Worm (Caenorhabditis elegans): ENCODE measurements around the gene best-3.

DNA sequence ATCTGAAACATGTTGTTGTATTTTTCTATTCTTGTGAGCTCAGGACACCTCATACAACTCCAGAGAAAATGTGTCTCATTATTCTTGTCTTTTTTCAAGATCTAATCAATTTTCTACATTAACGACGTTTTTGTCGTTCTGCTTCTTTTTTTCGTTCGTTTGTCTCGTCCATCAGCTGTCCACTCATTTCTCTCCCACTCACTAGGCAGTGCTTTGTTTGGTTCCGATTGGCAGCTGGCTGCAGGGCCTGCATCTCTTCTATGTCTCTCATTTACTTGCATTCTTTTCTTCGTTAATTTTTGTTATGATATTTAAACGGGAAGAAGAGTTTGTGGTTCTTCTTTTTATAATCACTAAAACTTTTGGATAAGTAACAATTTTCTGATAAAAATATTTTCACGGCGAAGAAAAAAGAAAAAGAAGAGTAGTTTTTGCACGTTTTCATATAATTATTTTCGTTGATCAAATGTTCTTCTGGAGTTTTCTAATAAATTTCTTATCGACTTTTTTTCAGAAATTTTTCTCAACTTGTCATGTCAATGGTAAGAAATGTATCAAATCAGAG, 11.4 kb upstream of the best-3 start, which contains the start of gene 2L52.1:
- TF ChIP-seq hpl-2 (GFP tag; optimal IDR thresholded peaks at IDR 0.05) (no peak), fos-1 (tag; optimal IDR thresholded peaks at IDR 0.05) (no peak), zag-1 (tag; optimal IDR thresholded peaks at IDR 0.05) (no peak), lir-3 (tag; optimal IDR thresholded peaks at IDR 0.05; ENCODE audit: poor library complexity) (no peak), aly-2 (tag; optimal IDR thresholded peaks at IDR 0.05) (no peak), pag-3 (tag; optimal IDR thresholded peaks at IDR 0.05; ENCODE audit: borderline replicate concordance, insufficient read depth) (no peak), skn-1 (tag; optimal IDR thresholded peaks at IDR 0.05) (no peak), unc-62 (GFP tag; optimal IDR thresholded peaks at IDR 0.05) (no peak)

Measured in whole organism, L1 larva.